3 fruit fly cellular contexts compared by ENCODE assay signal in genomic region chr3R:27421810-27422209, dm6.
TF ChIP-seq lines count a peak whose summit lies in the region.

No protein-coding gene starts in this region.

- no peak for TF ChIP-seq CTCF in whole organism, embryonic (GFP tag; optimal IDR thresholded peaks at IDR 0.05; lab: Kevin White, UChicago)

TF ChIP-seq in whole organism, embryonic, 481 proteins besides CTCF, POLR2A, EP300 and RAD21 (continues in another document):
- TF ChIP-seq Atf3 (GFP tag; optimal IDR thresholded peaks at IDR 0.05; lab: Kevin White, UChicago): no peak
- TF ChIP-seq CG15696 (tag; optimal IDR thresholded peaks at IDR 0.05; lab: Kevin White, UChicago): no peak
- TF ChIP-seq fd96Cb (tag; optimal IDR thresholded peaks at IDR 0.05; lab: Kevin White, UChicago): peak; percentile 30
- peak; percentile 27 for TF ChIP-seq nmo (GFP tag; optimal IDR thresholded peaks at IDR 0.05; lab: Kevin White, UChicago)
- TF ChIP-seq scrt (GFP tag; optimal IDR thresholded peaks at IDR 0.05; lab: Kevin White, UChicago): no peak
- no peak for TF ChIP-seq gsb (GFP tag; IDR thresholded peaks at IDR 0.05; lab: Robert Waterston, UW)
- TF ChIP-seq CG7963 (GFP tag; IDR thresholded peaks at IDR 0.05; lab: Robert Waterston, UW; ENCODE audit: partially characterized antibody): no peak
- no peak for TF ChIP-seq sug (tag; optimal IDR thresholded peaks at IDR 0.05; lab: Kevin White, UChicago)
- peak; percentile 17 for TF ChIP-seq CG7556 (GFP tag; optimal IDR thresholded peaks at IDR 0.05; lab: Kevin White, UChicago)
- TF ChIP-seq TFAM (GFP tag; optimal IDR thresholded peaks at IDR 0.05; lab: Kevin White, UChicago): no peak
- TF ChIP-seq CG8388 (GFP tag; optimal IDR thresholded peaks at IDR 0.05; lab: Kevin White, UChicago): no peak
- no peak for TF ChIP-seq CG10321 (GFP tag; IDR thresholded peaks at IDR 0.05; lab: Robert Waterston, UW)
- no peak for TF ChIP-seq CG15514 (GFP tag; optimal IDR thresholded peaks at IDR 0.05; lab: Kevin White, UChicago)
- TF ChIP-seq jumu (GFP tag; optimal IDR thresholded peaks at IDR 0.05; lab: Kevin White, UChicago): no peak
- TF ChIP-seq ERR (GFP tag; optimal IDR thresholded peaks at IDR 0.05; lab: Kevin White, UChicago): no peak
- TF ChIP-seq danr (GFP tag; IDR thresholded peaks at IDR 0.05; lab: Robert Waterston, UW): no peak
- TF ChIP-seq CG4854 (GFP tag; optimal IDR thresholded peaks at IDR 0.05; lab: Kevin White, UChicago): no peak
- TF ChIP-seq Ets65A (GFP tag; lab: Kevin White, UChicago): peak; percentile 78
- TF ChIP-seq Hr3 (GFP tag; optimal IDR thresholded peaks at IDR 0.05; lab: Kevin White, UChicago): no peak
- no peak for TF ChIP-seq CG16863 (GFP tag; optimal IDR thresholded peaks at IDR 0.05; lab: Kevin White, UChicago)
- no peak for TF ChIP-seq maf-S (GFP tag; optimal IDR thresholded peaks at IDR 0.05; lab: Kevin White, UChicago)
- TF ChIP-seq NK7.1 (GFP tag; optimal IDR thresholded peaks at IDR 0.05; lab: Kevin White, UChicago): no peak
- no peak for TF ChIP-seq Doc2 (GFP tag; IDR thresholded peaks at IDR 0.05; lab: Robert Waterston, UW)
- no peak for TF ChIP-seq jigr1 (GFP tag; IDR thresholded peaks at IDR 0.05; lab: Robert Waterston, UW)
- peak; percentile 40 for TF ChIP-seq gem (tag; optimal IDR thresholded peaks at IDR 0.05; lab: Kevin White, UChicago)
- no peak for TF ChIP-seq Mrtf (GFP tag; IDR thresholded peaks at IDR 0.05; lab: Robert Waterston, UW)
- no peak for TF ChIP-seq CG3847 (GFP tag; IDR thresholded peaks at IDR 0.05; lab: Robert Waterston, UW)
- TF ChIP-seq crp (GFP tag; optimal IDR thresholded peaks at IDR 0.05; lab: Kevin White, UChicago): no peak
- peak; percentile 55 for TF ChIP-seq Sox102F (GFP tag; optimal IDR thresholded peaks at IDR 0.05; lab: Kevin White, UChicago)
- TF ChIP-seq CG8944 (GFP tag; optimal IDR thresholded peaks at IDR 0.05; lab: Kevin White, UChicago): no peak
- TF ChIP-seq CG30403 (GFP tag; optimal IDR thresholded peaks at IDR 0.05; lab: Kevin White, UChicago): no peak
- no peak for TF ChIP-seq HLH54F (GFP tag; optimal IDR thresholded peaks at IDR 0.05; lab: Kevin White, UChicago)

TF ChIP-seq in whole organism, prepupa, 60 proteins besides CTCF, POLR2A, EP300 and RAD21:
- TF ChIP-seq CG10669 (GFP tag; optimal IDR thresholded peaks at IDR 0.05; lab: Kevin White, UChicago) (peak; percentile 30), CG6163 (GFP tag; IDR thresholded peaks at IDR 0.05; lab: Robert Waterston, UW) (peak; percentile 46; the same call in 1 of the 3 replicates), Eip78C (GFP tag; lab: Kevin White, UChicago) (peak; percentile 42), CG16779 (tag; optimal IDR thresholded peaks at IDR 0.05; lab: Kevin White, UChicago) (no peak), Sox102F (GFP tag; optimal IDR thresholded peaks at IDR 0.05; lab: Kevin White, UChicago) (no peak), Hr4 (GFP tag; optimal IDR thresholded peaks at IDR 0.05; lab: Kevin White, UChicago) (peak; percentile 7), CG34406 (GFP tag; optimal IDR thresholded peaks at IDR 0.05; lab: Kevin White, UChicago) (no peak), spab (GFP tag; optimal IDR thresholded peaks at IDR 0.05; lab: Kevin White, UChicago) (no peak), topi (GFP tag; optimal IDR thresholded peaks at IDR 0.05; lab: Kevin White, UChicago) (no peak), CG3919 (GFP tag; optimal IDR thresholded peaks at IDR 0.05; lab: Kevin White, UChicago) (peak; percentile 24), CG3032 (tag; optimal IDR thresholded peaks at IDR 0.05; lab: Kevin White, UChicago) (peak; percentile 14), OdsH (GFP tag; optimal IDR thresholded peaks at IDR 0.05; lab: Kevin White, UChicago) (peak; percentile 8), Ets96B (tag; optimal IDR thresholded peaks at IDR 0.05; lab: Kevin White, UChicago) (peak; percentile 40), CG10631 (GFP tag; optimal IDR thresholded peaks at IDR 0.05; lab: Kevin White, UChicago) (peak; percentile 21), CG32006 (GFP tag; optimal IDR thresholded peaks at IDR 0.05; lab: Kevin White, UChicago) (peak; percentile 39)

TF ChIP-seq in whole organism, pupa, 21 proteins besides CTCF, POLR2A, EP300 and RAD21:
- TF ChIP-seq CG8159 (tag; optimal IDR thresholded peaks at IDR 0.05; lab: Kevin White, UChicago) (peak; percentile 40), gl (tag; optimal IDR thresholded peaks at IDR 0.05; lab: Kevin White, UChicago) (no peak), Snoo (tag; optimal IDR thresholded peaks at IDR 0.05; lab: Kevin White, UChicago) (no peak), CG34367 (tag; optimal IDR thresholded peaks at IDR 0.05; lab: Kevin White, UChicago) (no peak), Ets98B (GFP tag; IDR thresholded peaks at IDR 0.05; lab: Robert Waterston, UW) (no peak), Pif1B (GFP tag; optimal IDR thresholded peaks at IDR 0.05; lab: Kevin White, UChicago) (no peak), CG8301 (tag; optimal IDR thresholded peaks at IDR 0.05; lab: Kevin White, UChicago) (peak; percentile 19), CG9948 (tag; optimal IDR thresholded peaks at IDR 0.05; lab: Kevin White, UChicago) (peak; percentile 36), CG13204 (GFP tag; optimal IDR thresholded peaks at IDR 0.05; lab: Kevin White, UChicago) (no peak), CG32121 (GFP tag; IDR thresholded peaks at IDR 0.05; lab: Robert Waterston, UW) (no peak), fd96Ca (GFP tag; IDR thresholded peaks at IDR 0.05; lab: Robert Waterston, UW) (no peak), CG12605 (GFP tag; IDR thresholded peaks at IDR 0.05; lab: Robert Waterston, UW) (no peak), rn (GFP tag; IDR thresholded peaks at IDR 0.05; lab: Robert Waterston, UW) (no peak), CG15710 (tag; optimal IDR thresholded peaks at IDR 0.05; lab: Kevin White, UChicago) (peak; percentile 22), EcR (GFP tag; optimal IDR thresholded peaks at IDR 0.05; lab: Kevin White, UChicago) (no peak), Pif1A (GFP tag; optimal IDR thresholded peaks at IDR 0.05; lab: Kevin White, UChicago) (peak; percentile 0), CG4496 (GFP tag; IDR thresholded peaks at IDR 0.05; lab: Robert Waterston, UW) (0 out of 3 replicates have a peak, but pooled peaks have one; percentile 42), CG17806 (tag; optimal IDR thresholded peaks at IDR 0.05; lab: Kevin White, UChicago) (peak; percentile 21), CG10348 (GFP tag; IDR thresholded peaks at IDR 0.05; lab: Robert Waterston, UW) (no peak), D1 (tag; optimal IDR thresholded peaks at IDR 0.05; lab: Kevin White, UChicago) (no peak), CG14655 (GFP tag; optimal IDR thresholded peaks at IDR 0.05; lab: Kevin White, UChicago) (peak; percentile 30)

Comparison
In these comparisons a context has a peak if more than half of its experiments do, and no peak if none do; other contexts are left out.
1. Of the 7 proteins assayed by ChIP-seq in both whole organism, embryonic and whole organism, prepupa: peak only in whole organism, embryonic: Blimp-1 and Sox102F; only in whole organism, prepupa: none; in both: none; in neither: 5.